Fruit fly (Drosophila melanogaster) whole organism, embryonic: ENCODE results near the gene natalisin.

Source experiments
- Abd-B ChIP-seq: fragments of 200-800 bp; sonication (Bioruptor generic); optimal IDR thresholded peaks from 2 replicates; lab custom pipeline; 2018; ENCODE audit warnings: missing biosample characterization, mild to moderate bottlenecking, missing genetic modification characterization, moderate library complexity
- Asciz ChIP-seq: fragments of 200-800 bp; sonication (Bioruptor generic); optimal IDR thresholded peaks from 2 replicates; lab custom pipeline; 2017; ENCODE audit warnings: missing biosample characterization, mild to moderate bottlenecking, missing genetic modification characterization, missing genetic modification reagents
- Atf6 ChIP-seq: fragments of 200-800 bp; sonication (Bioruptor generic); IDR thresholded peaks from 2 replicates; pipeline ENCODE4 v1.3.6; 2022; ENCODE audit warnings: missing biosample characterization, missing genetic modification characterization
- CG10147 ChIP-seq: fragments of 200-800 bp; sonication (Bioruptor generic); optimal IDR thresholded peaks from 2 replicates; lab custom pipeline; 2019; ENCODE audit warnings: missing biosample characterization, mild to moderate bottlenecking, missing genetic modification characterization, moderate library complexity
- CG10267 ChIP-seq: fragments of 200-800 bp; sonication (Bioruptor generic); optimal IDR thresholded peaks from 2 replicates; lab custom pipeline; 2018; ENCODE audit warnings: missing biosample characterization, mild to moderate bottlenecking, missing genetic modification characterization, moderate library complexity
- CG11093 ChIP-seq: fragments of 200-800 bp; sonication (Bioruptor generic); IDR thresholded peaks from 3 replicates; pipeline ENCODE4 v1.3.6; 2022; ENCODE audit warnings: missing biosample characterization, missing genetic modification characterization
- CG11504 ChIP-seq: fragments of 200-800 bp; sonication (Bioruptor generic); optimal IDR thresholded peaks from 3 replicates; lab custom pipeline; 2019; ENCODE audit warnings: missing biosample characterization, mild to moderate bottlenecking, missing genetic modification characterization, moderate library complexity
- CG11695 ChIP-seq: fragments of 200-800 bp; sonication (Bioruptor generic); IDR thresholded peaks from 3 replicates; pipeline ENCODE4 v1.3.6; 2022; ENCODE audit warnings: missing biosample characterization, missing genetic modification characterization
- CG11696 ChIP-seq: fragments of 200-800 bp; sonication (Bioruptor generic); IDR thresholded peaks from 2 replicates; pipeline ENCODE4 v1.3.6; 2022; ENCODE audit warnings: missing biosample characterization, missing genetic modification characterization
- CG12942 ChIP-seq: fragments of 200-800 bp; sonication (Bioruptor generic); optimal IDR thresholded peaks from 3 replicates; lab custom pipeline; 2016; ENCODE audit warnings: missing biosample characterization, missing genetic modification characterization
- CG15269 ChIP-seq: fragments of 200-800 bp; sonication (Bioruptor generic); optimal IDR thresholded peaks from 2 replicates; lab custom pipeline; 2018; ENCODE audit warnings: missing biosample characterization, mild to moderate bottlenecking, missing genetic modification characterization, moderate library complexity
- CG15601 ChIP-seq: fragments of 200-800 bp; sonication (Bioruptor generic); optimal IDR thresholded peaks from 3 replicates; lab custom pipeline; 2019; ENCODE audit warnings: missing biosample characterization, mild to moderate bottlenecking, missing genetic modification characterization, moderate library complexity
- CG15696 ChIP-seq: fragments of 200-800 bp; sonication (Bioruptor generic); optimal IDR thresholded peaks from 2 replicates; lab custom pipeline; 2019; ENCODE audit warnings: missing biosample characterization, mild to moderate bottlenecking, missing genetic modification characterization, moderate library complexity
- CG18011 ChIP-seq: fragments of 200-800 bp; sonication (Bioruptor generic); optimal IDR thresholded peaks from 2 replicates; lab custom pipeline; 2017; ENCODE audit warnings: missing biosample characterization, missing genetic modification characterization, mild to moderate bottlenecking, moderate library complexity, missing genotype
- CG18262 ChIP-seq: fragments of 200-800 bp; optimal IDR thresholded peaks from 3 replicates; lab custom pipeline; 2019; ENCODE audit warnings: missing biosample characterization, mild to moderate bottlenecking, missing genetic modification characterization, moderate library complexity
- CG18764 ChIP-seq: fragments of 200-800 bp; sonication (Bioruptor generic); optimal IDR thresholded peaks from 3 replicates; lab custom pipeline; 2016; ENCODE audit warnings: missing biosample characterization, missing genetic modification characterization
- CG31441 ChIP-seq: fragments of 200-800 bp; sonication (Bioruptor generic); IDR thresholded peaks from 2 replicates; pipeline ENCODE4 v1.3.6; 2022; ENCODE audit warnings: missing biosample characterization, missing genetic modification characterization
- CG32767 ChIP-seq: fragments of 200-800 bp; sonication (Bioruptor generic); IDR thresholded peaks from 2 replicates; pipeline ENCODE4 v1.3.6; 2022; ENCODE audit warnings: missing biosample characterization, missing genetic modification characterization
- CG4617 ChIP-seq: fragments of 200-800 bp; sonication (Bioruptor generic); optimal IDR thresholded peaks from 3 replicates; lab custom pipeline; 2016; ENCODE audit warnings: missing biosample characterization, missing genetic modification characterization, borderline replicate concordance
- CG5953 ChIP-seq: fragments of 200-800 bp; sonication (Bioruptor generic); IDR thresholded peaks from 2 replicates; pipeline ENCODE4 v1.3.6; 2022; ENCODE audit warnings: missing biosample characterization, missing genetic modification characterization
- CG7357 ChIP-seq: fragments of 200-800 bp; sonication (Bioruptor generic); IDR thresholded peaks from 3 replicates; pipeline ENCODE4 v1.3.6; 2022; ENCODE audit warnings: missing biosample characterization, missing genetic modification characterization
- CG9437 ChIP-seq: fragments of 200-800 bp; sonication (Bioruptor generic); optimal IDR thresholded peaks from 2 replicates; lab custom pipeline; 2018; ENCODE audit warnings: missing biosample characterization, mild to moderate bottlenecking, missing genetic modification characterization
- D ChIP-seq, 2 experiments: fragments of 200-800 bp in 1 of 2; fragments of >200 bp in 1 of 2; sonication (Bioruptor generic) in 1 of 2; optimal IDR thresholded peaks; 2 replicates in 1 of 2; 3 replicates in 1 of 2; lab custom pipeline; 2017; ENCODE audit warnings: mild to moderate bottlenecking in 1 of 2, missing biosample characterization in 1 of 2, missing genetic modification characterization in 1 of 2, missing genetic modification reagents in 1 of 2
- ERR ChIP-seq: fragments of 200-800 bp; sonication (Bioruptor generic); optimal IDR thresholded peaks from 2 replicates; lab custom pipeline; 2016; ENCODE audit warnings: missing biosample characterization, missing genetic modification characterization
- Ets65A ChIP-seq: fragments of 200-800 bp; sonication (Bioruptor generic); peaks from one replicate; lab custom pipeline; 2016; ENCODE audit warnings: missing biosample characterization, missing genetic modification characterization
- Hr51 ChIP-seq, 2 experiments: fragments of 200-800 bp; sonication (Bioruptor generic); optimal IDR thresholded peaks; 2 replicates in 1 of 2; 3 replicates in 1 of 2; lab custom pipeline; 2016 to 2018; ENCODE audit warnings: missing biosample characterization in 2 of 2, missing genetic modification characterization in 2 of 2, mild to moderate bottlenecking in 1 of 2, moderate library complexity in 1 of 2
- MBD-R2 ChIP-seq: fragments of 200-800 bp; sonication (Bioruptor generic); IDR thresholded peaks from 2 replicates; pipeline ENCODE4 v1.3.6; 2022; ENCODE audit warnings: missing biosample characterization, missing genetic modification characterization
- Max ChIP-seq: fragments of 200-800 bp; sonication (Bioruptor generic); optimal IDR thresholded peaks from 2 replicates; lab custom pipeline; 2016; ENCODE audit warnings: missing biosample characterization, mild to moderate bottlenecking, missing genetic modification characterization
- Oli ChIP-seq: fragments of 200-800 bp; sonication (Bioruptor generic); optimal IDR thresholded peaks from 2 replicates; lab custom pipeline; 2018; ENCODE audit warnings: missing biosample characterization, mild to moderate bottlenecking, missing genetic modification characterization, moderate library complexity
- Sox102F ChIP-seq: fragments of 200-800 bp; sonication (Bioruptor generic); optimal IDR thresholded peaks from 2 replicates; lab custom pipeline; 2018; ENCODE audit warnings: missing biosample characterization, mild to moderate bottlenecking, missing genetic modification characterization, moderate library complexity
- Xrp1 ChIP-seq: fragments of 200-800 bp; sonication (Bioruptor generic); IDR thresholded peaks from 2 replicates; pipeline ENCODE4 v1.3.6; 2022; ENCODE audit warnings: missing biosample characterization, missing genetic modification characterization
- al ChIP-seq: fragments of 200-800 bp; sonication (Bioruptor generic); IDR thresholded peaks from 2 replicates; pipeline ENCODE4 v1.3.6; 2022; ENCODE audit warnings: missing biosample characterization, missing genetic modification characterization
- bsh ChIP-seq, 2 experiments: fragments of 200-800 bp; sonication (Bioruptor generic); optimal IDR thresholded peaks; 2 replicates each; lab custom pipeline; 2017 to 2018; ENCODE audit warnings: mild to moderate bottlenecking in 2 of 2, missing biosample characterization in 2 of 2, missing genetic modification characterization in 2 of 2, moderate library complexity in 1 of 2
- btn ChIP-seq: fragments of 200-800 bp; sonication (Bioruptor generic); optimal IDR thresholded peaks from 2 replicates; lab custom pipeline; 2016; ENCODE audit warnings: missing biosample characterization, missing genetic modification characterization
- ftz-f1 ChIP-seq: fragments of 200-800 bp; sonication (Bioruptor generic); optimal IDR thresholded peaks from 2 replicates; lab custom pipeline; 2016; ENCODE audit warnings: missing biosample characterization, missing genetic modification characterization
- gem ChIP-seq: fragments of 200-800 bp; sonication (Bioruptor generic); optimal IDR thresholded peaks from 2 replicates; lab custom pipeline; 2019; ENCODE audit warnings: missing biosample characterization, mild to moderate bottlenecking, missing genetic modification characterization, moderate library complexity
- her ChIP-seq: fragments of 200-800 bp; sonication (Bioruptor generic); optimal IDR thresholded peaks from 2 replicates; lab custom pipeline; 2016; ENCODE audit warnings: missing biosample characterization, missing genetic modification characterization
- kay ChIP-seq: fragments of 200-800 bp; sonication (Bioruptor generic); optimal IDR thresholded peaks from 2 replicates; lab custom pipeline; 2016; ENCODE audit warnings: missing biosample characterization, missing genetic modification characterization
- lab ChIP-seq: fragments of 200-800 bp; sonication (Bioruptor generic); optimal IDR thresholded peaks from 3 replicates; lab custom pipeline; 2017; ENCODE audit warnings: missing biosample characterization, missing genetic modification characterization, mild to moderate bottlenecking, moderate library complexity, missing genetic modification reagents
- lbe ChIP-seq: fragments of 200-800 bp; sonication (Bioruptor generic); optimal IDR thresholded peaks from 2 replicates; lab custom pipeline; 2016; ENCODE audit warnings: missing biosample characterization, mild to moderate bottlenecking, missing genetic modification characterization
- lola ChIP-seq, 3 experiments: fragments of >200 bp in 2 of 3; fragments of 200-800 bp in 1 of 3; sonication (Bioruptor generic) in 1 of 3; optimal IDR thresholded peaks; 2 replicates each; lab custom pipeline; 2017 to 2019; ENCODE audit warnings: missing biosample characterization in 3 of 3, missing genetic modification characterization in 3 of 3, mild to moderate bottlenecking in 1 of 3, moderate library complexity in 1 of 3
- nau ChIP-seq: fragments of 200-800 bp; sonication (Bioruptor generic); optimal IDR thresholded peaks from 3 replicates; lab custom pipeline; 2017; ENCODE audit warnings: missing biosample characterization, mild to moderate bottlenecking, missing genetic modification characterization, missing genetic modification reagents
- pb ChIP-seq: fragments of 200-800 bp; sonication (Bioruptor generic); optimal IDR thresholded peaks from 3 replicates; lab custom pipeline; 2016; ENCODE audit warnings: missing biosample characterization, missing genetic modification characterization
- row ChIP-seq: fragments of 200-800 bp; sonication (Bioruptor generic); IDR thresholded peaks from 3 replicates; pipeline ENCODE4 v1.3.6; 2022; ENCODE audit warnings: missing biosample characterization, missing genetic modification characterization
- scrt ChIP-seq: fragments of 200-800 bp; sonication (Bioruptor generic); optimal IDR thresholded peaks from 2 replicates; lab custom pipeline; 2018; ENCODE audit warnings: missing biosample characterization, mild to moderate bottlenecking, missing genetic modification characterization, moderate library complexity
- sens ChIP-seq: fragments of 200-800 bp; sonication (Bioruptor generic); peaks from one replicate; lab custom pipeline; 2016; ENCODE audit warnings: missing biosample characterization, missing genetic modification characterization
- slbo ChIP-seq: fragments of 200-800 bp; sonication (Bioruptor generic); IDR thresholded peaks from 2 replicates; pipeline ENCODE4 v1.3.6; 2022; ENCODE audit warnings: missing biosample characterization, missing genetic modification characterization
- tap ChIP-seq: fragments of 200-800 bp; optimal IDR thresholded peaks from 3 replicates; lab custom pipeline; 2019; ENCODE audit warnings: missing biosample characterization, mild to moderate bottlenecking, missing genetic modification characterization, moderate library complexity
- tll ChIP-seq, 2 experiments: fragments of 200-800 bp in 1 of 2; fragments of >200 bp in 1 of 2; sonication (Bioruptor generic) in 1 of 2; optimal IDR thresholded peaks; 2 replicates each; lab custom pipeline; 2017 to 2019; ENCODE audit warnings: missing biosample characterization in 2 of 2, missing genetic modification characterization in 2 of 2, mild to moderate bottlenecking in 1 of 2, moderate library complexity in 1 of 2
- unpg ChIP-seq: fragments of 200-800 bp; sonication (Bioruptor generic); optimal IDR thresholded peaks from 3 replicates; lab custom pipeline; 2018; ENCODE audit warnings: missing biosample characterization, mild to moderate bottlenecking, missing genetic modification characterization, moderate library complexity

natalisin gene

DNA sequence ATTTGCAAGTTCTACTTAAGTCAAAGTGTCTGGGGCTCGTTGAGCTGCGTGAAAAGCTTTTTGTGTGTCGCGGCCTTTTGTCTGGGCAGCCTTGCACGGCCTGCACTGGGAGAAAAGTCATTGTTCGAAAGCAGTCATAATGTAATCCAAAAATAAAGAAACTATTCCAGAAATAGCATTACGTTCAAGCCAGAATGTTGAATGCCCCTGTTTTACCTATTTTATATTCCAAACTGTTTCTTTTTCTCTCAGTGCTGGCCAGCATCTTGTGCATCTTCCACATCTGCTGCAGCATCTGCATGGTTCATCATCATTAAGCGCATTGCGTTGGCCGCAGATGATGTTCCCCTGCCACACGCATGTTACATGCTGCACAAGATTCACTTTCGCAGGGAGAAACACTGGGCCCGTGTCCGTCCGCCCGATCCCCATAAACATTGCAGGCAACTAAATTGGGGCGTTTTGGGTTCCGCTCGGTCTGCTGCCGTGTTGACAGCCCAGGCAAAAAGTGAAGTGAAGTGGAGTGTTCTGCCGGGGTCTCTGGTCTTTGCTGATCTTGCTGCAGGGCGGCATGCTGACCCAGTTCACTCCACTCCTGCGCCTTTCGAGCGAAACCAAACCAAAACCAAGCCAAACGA, 4.9 kb upstream of the natalisin start (continued):
- TF ChIP-seq nau (peak; percentile 26), CG18011 (GFP tag; lab: Kevin White, UChicago) (no peak), lola (GFP tag; optimal IDR thresholded peaks at IDR 0.05; lab: Kevin White, UChicago) (peak in 1 of 3 experiments; percentile 47), CG10147 (no peak), btn (peak; percentile 57), ftz-f1 (GFP tag; lab: Kevin White, UChicago) (no peak), CG7357 (GFP tag; lab: Robert Waterston, UW) (no peak), CG11695 (GFP tag; lab: Robert Waterston, UW) (0 out of 3 replicates have a peak, but pooled peaks have one; percentile 41), CG10267 (tag; lab: Kevin White, UChicago) (peak; percentile 38), Abd-B (peak; percentile 58), sens (GFP tag; lab: Kevin White, UChicago) (peak; percentile 94), her (GFP tag; lab: Kevin White, UChicago) (no peak), CG5953 (peak; percentile 77), tll (GFP tag; optimal IDR thresholded peaks at IDR 0.05; lab: Kevin White, UChicago) (no peak), lab (peak; percentile 24), CG18764 (GFP tag; lab: Kevin White, UChicago) (peak; percentile 2), bsh (GFP tag; optimal IDR thresholded peaks at IDR 0.05; lab: Kevin White, UChicago) (peak; percentile 79 to 83), al (GFP tag; lab: Robert Waterston, UW) (no peak), CG12942 (peak; percentile 54), Max (GFP tag; lab: Kevin White, UChicago) (peak; percentile 24), Atf6 (no peak), slbo (peak; percentile 58), CG32767 (GFP tag; lab: Robert Waterston, UW) (no peak), D (optimal IDR thresholded peaks at IDR 0.05; lab: Kevin White, UChicago) (no peak), D (GFP tag; optimal IDR thresholded peaks at IDR 0.05; lab: Kevin White, UChicago) (peak; percentile 62), ERR (GFP tag; lab: Kevin White, UChicago) (no peak), CG11093 (peak; percentile 42; the same call in 1 of the 3 replicates), pb (GFP tag; lab: Kevin White, UChicago) (peak; percentile 16), CG4617 (GFP tag; lab: Kevin White, UChicago) (peak; percentile 7), CG18262 (tag; lab: Kevin White, UChicago) (peak; percentile 60), tap (tag; lab: Kevin White, UChicago) (peak; percentile 24), Oli (tag; lab: Kevin White, UChicago) (peak; percentile 49), MBD-R2 (no peak), lbe (GFP tag; lab: Kevin White, UChicago) (peak; percentile 81), CG15696 (no peak), CG9437 (GFP tag; lab: Kevin White, UChicago) (peak; percentile 19), CG15601 (tag; lab: Kevin White, UChicago) (peak; percentile 19)
- TF ChIP-seq, all 482 proteins: peak for 217

DNA sequence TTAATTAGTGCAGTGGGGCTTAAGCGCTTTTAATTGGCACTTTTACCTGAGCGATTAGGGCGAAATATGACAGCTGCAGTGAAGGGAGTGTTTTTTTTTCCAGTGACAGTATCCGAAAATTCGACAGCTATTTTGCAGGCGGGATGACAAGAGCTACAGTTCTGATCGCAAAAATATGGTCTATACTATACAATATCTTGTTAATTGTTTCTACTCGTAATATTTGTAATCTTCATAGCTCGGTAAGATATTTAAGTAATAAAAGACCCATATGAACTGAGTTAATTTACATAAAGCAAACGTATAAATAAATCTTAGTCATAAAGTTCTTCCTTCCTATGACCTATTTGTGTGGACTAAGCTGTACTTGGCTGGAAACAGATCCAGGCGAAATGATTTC, 4.1 kb upstream of the natalisin start:
- TF ChIP-seq Asciz (GFP tag; lab: Kevin White, UChicago) (peak; percentile 7), CG31441 (0 out of 2 replicates have a peak, but pooled peaks have one; percentile 18), CG11696 (peak; percentile 51; the same call in 1 of the 2 replicates), row (GFP tag; lab: Robert Waterston, UW) (peak; percentile 23; the same call in 2 of the 3 replicates), Xrp1 (GFP tag; lab: Robert Waterston, UW) (peak; percentile 5; the same call in 1 of the 2 replicates), CG15269 (tag; lab: Kevin White, UChicago) (no peak), unpg (GFP tag; lab: Kevin White, UChicago) (peak; percentile 15), kay (no peak), Hr51 (GFP tag; optimal IDR thresholded peaks at IDR 0.05; lab: Kevin White, UChicago) (peak in 1 of 2 experiments; percentile 14), scrt (GFP tag; lab: Kevin White, UChicago) (no peak), gem (tag; lab: Kevin White, UChicago) (peak; percentile 29), Sox102F (peak; percentile 21), sens (GFP tag; lab: Kevin White, UChicago) (peak; percentile 40), CG11504 (tag; lab: Kevin White, UChicago) (peak; percentile 18), Ets65A (GFP tag; lab: Kevin White, UChicago) (no peak)
